Fruit fly (Drosophila melanogaster) whole organism, embryonic: ENCODE measurements around the gene ver.

Experiments
- Abd-B ChIP-seq: fragments of 200-800 bp; sonication (Bioruptor generic); optimal IDR thresholded peaks from 2 replicates; lab custom pipeline; 2018; ENCODE audit warnings: missing biosample characterization, mild to moderate bottlenecking, missing genetic modification characterization, moderate library complexity
- Aef1 ChIP-seq: fragments of 200-800 bp; sonication (Bioruptor generic); IDR thresholded peaks from 3 replicates; pipeline ENCODE4 v1.3.6; 2022; ENCODE audit warnings: missing biosample characterization, missing genetic modification characterization
- Blimp-1 ChIP-seq: fragments of 200-800 bp; sonication (Bioruptor generic); optimal IDR thresholded peaks from 3 replicates; lab custom pipeline; 2018; ENCODE audit warnings: missing biosample characterization, missing genetic modification characterization, mild to moderate bottlenecking, moderate library complexity, missing genetic modification reagents
- CG10267 ChIP-seq: fragments of 200-800 bp; sonication (Bioruptor generic); optimal IDR thresholded peaks from 2 replicates; lab custom pipeline; 2018; ENCODE audit warnings: missing biosample characterization, mild to moderate bottlenecking, missing genetic modification characterization, moderate library complexity
- CG10565 ChIP-seq: fragments of 200-800 bp; sonication (Bioruptor generic); optimal IDR thresholded peaks from 3 replicates; lab custom pipeline; 2016; ENCODE audit warnings: missing biosample characterization, mild to moderate bottlenecking, missing genetic modification characterization
- CG10979 ChIP-seq: fragments of 200-800 bp; sonication (Bioruptor generic); optimal IDR thresholded peaks from 2 replicates; lab custom pipeline; 2018; ENCODE audit warnings: missing biosample characterization, mild to moderate bottlenecking, missing genetic modification characterization, moderate library complexity
- CG11504 ChIP-seq: fragments of 200-800 bp; sonication (Bioruptor generic); optimal IDR thresholded peaks from 3 replicates; lab custom pipeline; 2019; ENCODE audit warnings: missing biosample characterization, mild to moderate bottlenecking, missing genetic modification characterization, moderate library complexity
- CG13424 ChIP-seq: fragments of 200-800 bp; sonication (Bioruptor generic); optimal IDR thresholded peaks from 2 replicates; lab custom pipeline; 2019; ENCODE audit warnings: missing biosample characterization, mild to moderate bottlenecking, missing genetic modification characterization, moderate library complexity
- CG14710 ChIP-seq: fragments of 200-800 bp; sonication (Bioruptor generic); optimal IDR thresholded peaks from 3 replicates; lab custom pipeline; 2019; ENCODE audit warnings: missing biosample characterization, mild to moderate bottlenecking, missing genetic modification characterization, moderate library complexity
- CG1602 ChIP-seq: fragments of 200-800 bp; sonication (Bioruptor generic); optimal IDR thresholded peaks from 3 replicates; lab custom pipeline; 2016; ENCODE audit warnings: missing biosample characterization, missing genetic modification characterization
- CG17361 ChIP-seq: fragments of 200-800 bp; sonication (Bioruptor generic); IDR thresholded peaks from 3 replicates; pipeline ENCODE4 v1.3.6; 2022; ENCODE audit warnings: missing biosample characterization, missing genetic modification characterization
- CG17829 ChIP-seq: fragments of 200-800 bp; optimal IDR thresholded peaks from 2 replicates; lab custom pipeline; 2019; ENCODE audit warnings: missing biosample characterization, mild to moderate bottlenecking, missing genetic modification characterization, moderate library complexity
- CG18262 ChIP-seq: fragments of 200-800 bp; optimal IDR thresholded peaks from 3 replicates; lab custom pipeline; 2019; ENCODE audit warnings: missing biosample characterization, mild to moderate bottlenecking, missing genetic modification characterization, moderate library complexity
- CG18764 ChIP-seq: fragments of 200-800 bp; sonication (Bioruptor generic); optimal IDR thresholded peaks from 3 replicates; lab custom pipeline; 2016; ENCODE audit warnings: missing biosample characterization, missing genetic modification characterization
- CG2678 ChIP-seq: fragments of 200-800 bp; sonication (Bioruptor generic); optimal IDR thresholded peaks from 3 replicates; lab custom pipeline; 2019; ENCODE audit warnings: missing biosample characterization, mild to moderate bottlenecking, missing genetic modification characterization, moderate library complexity
- CG31388 ChIP-seq: fragments of 200-800 bp; sonication (Bioruptor generic); optimal IDR thresholded peaks from 2 replicates; lab custom pipeline; 2016; ENCODE audit warnings: missing biosample characterization, missing genetic modification characterization
- CG33557 ChIP-seq: fragments of 200-800 bp; sonication (Bioruptor generic); optimal IDR thresholded peaks from 2 replicates; lab custom pipeline; 2019; ENCODE audit warnings: missing biosample characterization, mild to moderate bottlenecking, missing genetic modification characterization, moderate library complexity
- CG4424 ChIP-seq: fragments of 200-800 bp; sonication (Bioruptor generic); optimal IDR thresholded peaks from 3 replicates; lab custom pipeline; 2016; ENCODE audit warnings: missing biosample characterization, missing genetic modification characterization
- CG4854 ChIP-seq: fragments of 200-800 bp; sonication (Bioruptor generic); optimal IDR thresholded peaks from 2 replicates; lab custom pipeline; 2016; ENCODE audit warnings: missing biosample characterization, missing genetic modification characterization, inconsistent platforms
- CG7556 ChIP-seq: fragments of 200-800 bp; sonication (Bioruptor generic); optimal IDR thresholded peaks from 2 replicates; lab custom pipeline; 2017; ENCODE audit warnings: missing biosample characterization, mild to moderate bottlenecking, missing genetic modification characterization
- CG7839 ChIP-seq: fragments of 200-800 bp; sonication (Bioruptor generic); optimal IDR thresholded peaks from 3 replicates; lab custom pipeline; 2018; ENCODE audit warnings: missing biosample characterization, mild to moderate bottlenecking, missing genetic modification characterization, moderate library complexity
- D ChIP-seq, 2 experiments: fragments of 200-800 bp in 1 of 2; fragments of >200 bp in 1 of 2; sonication (Bioruptor generic) in 1 of 2; optimal IDR thresholded peaks; 2 replicates in 1 of 2; 3 replicates in 1 of 2; lab custom pipeline; 2017; ENCODE audit warnings: mild to moderate bottlenecking in 1 of 2, missing biosample characterization in 1 of 2, missing genetic modification characterization in 1 of 2, missing genetic modification reagents in 1 of 2
- Doc3 ChIP-seq: fragments of 200-800 bp; sonication (Bioruptor generic); IDR thresholded peaks from 3 replicates; pipeline ENCODE4 v1.3.6; 2022; ENCODE audit warnings: missing biosample characterization, missing genetic modification characterization; ENCODE audit not compliant: partially characterized antibody
- Hr3 ChIP-seq: fragments of 200-800 bp; sonication (Bioruptor generic); optimal IDR thresholded peaks from 3 replicates; lab custom pipeline; 2016; ENCODE audit warnings: missing biosample characterization, missing genetic modification characterization
- Hr39 ChIP-seq: fragments of >200 bp; optimal IDR thresholded peaks from 2 replicates; lab custom pipeline; 2017
- MTF-1 ChIP-seq: fragments of 200-800 bp; sonication (Bioruptor generic); optimal IDR thresholded peaks from 2 replicates; lab custom pipeline; 2018; ENCODE audit warnings: missing biosample characterization, mild to moderate bottlenecking, missing genetic modification characterization, borderline replicate concordance
- Med ChIP-seq: fragments of 200-800 bp; sonication (Bioruptor generic); peaks from one replicate; lab custom pipeline; 2016; ENCODE audit warnings: missing biosample characterization, missing genetic modification characterization, mild to moderate bottlenecking, inconsistent platforms, moderate library complexity
- Nf-YA ChIP-seq: fragments of 200-800 bp; sonication (Bioruptor generic); IDR thresholded peaks from 2 replicates; pipeline ENCODE4 v1.3.6; 2022; ENCODE audit warnings: missing biosample characterization, missing genetic modification characterization
- Oli ChIP-seq: fragments of 200-800 bp; sonication (Bioruptor generic); optimal IDR thresholded peaks from 2 replicates; lab custom pipeline; 2018; ENCODE audit warnings: missing biosample characterization, mild to moderate bottlenecking, missing genetic modification characterization, moderate library complexity
- Sox100B ChIP-seq: fragments of 200-800 bp; sonication (Bioruptor generic); optimal IDR thresholded peaks from 3 replicates; lab custom pipeline; 2018; ENCODE audit warnings: missing biosample characterization, mild to moderate bottlenecking, missing genetic modification characterization
- ac ChIP-seq: fragments of 200-800 bp; sonication (Bioruptor generic); optimal IDR thresholded peaks from 3 replicates; lab custom pipeline; 2017; ENCODE audit warnings: missing biosample characterization, mild to moderate bottlenecking, missing genetic modification characterization
- bcd ChIP-seq: fragments of 200-800 bp; sonication (Bioruptor generic); optimal IDR thresholded peaks from 2 replicates; lab custom pipeline; 2017; ENCODE audit warnings: missing biosample characterization, mild to moderate bottlenecking, missing genetic modification characterization
- bsh ChIP-seq, 2 experiments: fragments of 200-800 bp; sonication (Bioruptor generic); optimal IDR thresholded peaks; 2 replicates each; lab custom pipeline; 2017 to 2018; ENCODE audit warnings: mild to moderate bottlenecking in 2 of 2, missing biosample characterization in 2 of 2, missing genetic modification characterization in 2 of 2, moderate library complexity in 1 of 2
- chn ChIP-seq: fragments of 200-800 bp; sonication (Bioruptor generic); optimal IDR thresholded peaks from 2 replicates; lab custom pipeline; 2016; ENCODE audit warnings: missing biosample characterization, missing genetic modification characterization
- dati ChIP-seq: fragments of 200-800 bp; sonication (Bioruptor generic); IDR thresholded peaks from 2 replicates; pipeline ENCODE4 v1.3.6; 2022; ENCODE audit warnings: missing biosample characterization, missing genetic modification characterization
- dmrt99B ChIP-seq: fragments of 200-800 bp; sonication (Bioruptor generic); optimal IDR thresholded peaks from 2 replicates; lab custom pipeline; 2018; ENCODE audit warnings: missing biosample characterization, mild to moderate bottlenecking, missing genetic modification characterization, moderate library complexity
- gem ChIP-seq: fragments of 200-800 bp; sonication (Bioruptor generic); optimal IDR thresholded peaks from 2 replicates; lab custom pipeline; 2019; ENCODE audit warnings: missing biosample characterization, mild to moderate bottlenecking, missing genetic modification characterization, moderate library complexity
- grau ChIP-seq: fragments of 200-800 bp; optimal IDR thresholded peaks from 3 replicates; lab custom pipeline; 2019; ENCODE audit warnings: missing biosample characterization, mild to moderate bottlenecking, missing genetic modification characterization, moderate library complexity
- gsb ChIP-seq: fragments of 200-800 bp; sonication (Bioruptor generic); IDR thresholded peaks from 2 replicates; pipeline ENCODE4 v1.3.6; 2022; ENCODE audit warnings: missing biosample characterization, missing genetic modification characterization
- lola ChIP-seq, 3 experiments: fragments of >200 bp in 2 of 3; fragments of 200-800 bp in 1 of 3; sonication (Bioruptor generic) in 1 of 3; optimal IDR thresholded peaks; 2 replicates each; lab custom pipeline; 2017 to 2019; ENCODE audit warnings: missing biosample characterization in 3 of 3, missing genetic modification characterization in 3 of 3, mild to moderate bottlenecking in 1 of 3, moderate library complexity in 1 of 3
- nerfin-1 ChIP-seq: fragments of 200-800 bp; sonication (Bioruptor generic); optimal IDR thresholded peaks from 3 replicates; lab custom pipeline; 2019; ENCODE audit warnings: missing biosample characterization, mild to moderate bottlenecking, missing genetic modification characterization, moderate library complexity
- nmo ChIP-seq: fragments of 200-800 bp; sonication (Bioruptor generic); optimal IDR thresholded peaks from 2 replicates; lab custom pipeline; 2018; ENCODE audit warnings: missing biosample characterization, mild to moderate bottlenecking, missing genetic modification characterization, moderate library complexity
- pum ChIP-seq: fragments of 200-800 bp; sonication (Bioruptor generic); optimal IDR thresholded peaks from 2 replicates; lab custom pipeline; 2016; ENCODE audit warnings: missing biosample characterization, missing genetic modification characterization
- row ChIP-seq: fragments of 200-800 bp; sonication (Bioruptor generic); IDR thresholded peaks from 3 replicates; pipeline ENCODE4 v1.3.6; 2022; ENCODE audit warnings: missing biosample characterization, missing genetic modification characterization
- sens ChIP-seq: fragments of 200-800 bp; sonication (Bioruptor generic); peaks from one replicate; lab custom pipeline; 2016; ENCODE audit warnings: missing biosample characterization, missing genetic modification characterization
- sima ChIP-seq: fragments of 200-800 bp; sonication (Bioruptor generic); optimal IDR thresholded peaks from 2 replicates; lab custom pipeline; 2016; ENCODE audit warnings: missing biosample characterization, missing genetic modification characterization
- stwl ChIP-seq: fragments of 200-800 bp; sonication (Bioruptor generic); optimal IDR thresholded peaks from 3 replicates; lab custom pipeline; 2018; ENCODE audit warnings: missing biosample characterization, mild to moderate bottlenecking, missing genetic modification characterization, moderate library complexity
- trh ChIP-seq: fragments of 200-800 bp; sonication (Bioruptor generic); optimal IDR thresholded peaks from 2 replicates; lab custom pipeline; 2016; ENCODE audit warnings: missing biosample characterization, missing genetic modification characterization
- zen2 ChIP-seq: fragments of 200-800 bp; sonication (Bioruptor generic); IDR thresholded peaks from 3 replicates; pipeline ENCODE4 v1.3.6; 2022; ENCODE audit warnings: missing biosample characterization, missing genetic modification characterization; ENCODE audit not compliant: partially characterized antibody

The ver gene

DNA sequence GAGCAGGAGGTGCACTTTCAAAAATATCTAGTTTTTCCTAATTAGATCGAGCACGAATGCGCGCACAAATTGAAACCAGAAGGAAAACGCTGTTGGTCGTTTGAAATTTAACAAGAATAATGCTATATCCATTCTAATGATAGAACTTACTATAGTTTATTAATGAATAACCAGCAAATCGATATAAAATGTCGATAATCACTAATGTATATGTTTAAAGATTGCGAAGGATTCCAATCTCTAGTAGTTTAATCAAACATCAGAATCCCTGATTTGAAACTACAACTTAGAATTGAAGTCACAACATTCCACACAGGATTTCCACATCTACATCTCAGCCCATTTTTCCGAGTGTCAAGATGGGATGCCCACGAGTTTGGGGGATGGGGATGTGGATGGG is 41.6 kb downstream of the ver start (continued):
- TF ChIP-seq CG10979, result peak; percentile 43
- peak; percentile 14 for TF ChIP-seq Oli
- no peak for TF ChIP-seq zen2 (GFP tag; lab: Robert Waterston, UW)
- TF ChIP-seq Med (GFP tag; lab: Kevin White, UChicago), result peak; percentile 4
- TF ChIP-seq bsh (GFP tag; optimal IDR thresholded peaks at IDR 0.05; lab: Kevin White, UChicago), result peak in 1 of 2 experiments; percentile 16
- no peak for TF ChIP-seq CG10267 (tag; lab: Kevin White, UChicago)
- peak; percentile 25 for TF ChIP-seq CG11504 (tag; lab: Kevin White, UChicago)
- TF ChIP-seq stwl (tag; lab: Kevin White, UChicago), result no peak
- TF ChIP-seq CG10565 (GFP tag; lab: Kevin White, UChicago), result no peak
- TF ChIP-seq CG4854 (GFP tag; lab: Kevin White, UChicago), result no peak
- TF ChIP-seq CG1602 (GFP tag; lab: Kevin White, UChicago), result peak; percentile 10
- peak; percentile 22 for TF ChIP-seq CG14710 (tag; lab: Kevin White, UChicago)
- TF ChIP-seq CG17361 (GFP tag; lab: Robert Waterston, UW), result peak; percentile 72
- no peak for TF ChIP-seq CG13424 (tag; lab: Kevin White, UChicago)
- no peak for TF ChIP-seq dati (GFP tag; lab: Robert Waterston, UW)
- no peak for TF ChIP-seq MTF-1 (GFP tag; lab: Kevin White, UChicago)
- peak; percentile 16 for TF ChIP-seq CG33557 (GFP tag; lab: Kevin White, UChicago)
- no peak for TF ChIP-seq Aef1
- TF ChIP-seq grau (tag; lab: Kevin White, UChicago), result peak; percentile 27
- TF ChIP-seq CG18262 (tag; lab: Kevin White, UChicago), result peak; percentile 60
- TF ChIP-seq CG4424 (GFP tag; lab: Kevin White, UChicago), result peak; percentile 13
- no peak for TF ChIP-seq trh (GFP tag; lab: Kevin White, UChicago)
- peak; percentile 40 for TF ChIP-seq CG2678 (tag; lab: Kevin White, UChicago)
- TF ChIP-seq Blimp-1 (GFP tag; lab: Kevin White, UChicago), result peak; percentile 23
- TF ChIP-seq CG31388 (GFP tag; lab: Kevin White, UChicago), result no peak
- no peak for TF ChIP-seq Abd-B
- peak; percentile 35 for TF ChIP-seq gem (tag; lab: Kevin White, UChicago)
- no peak for TF ChIP-seq Hr39 (lab: Kevin White, UChicago)
- 0 out of 3 replicates have a peak, but pooled peaks have one; percentile 6 for TF ChIP-seq row
- no peak for TF ChIP-seq chn
- TF ChIP-seq Nf-YA (GFP tag; lab: Robert Waterston, UW), result no peak
- TF ChIP-seq nmo, result peak; percentile 41
- TF ChIP-seq CG18764, result no peak
- TF ChIP-seq lola (GFP tag; optimal IDR thresholded peaks at IDR 0.05; lab: Kevin White, UChicago), result peak in 1 of 3 experiments; percentile 35
- TF ChIP-seq sima (GFP tag; lab: Kevin White, UChicago), result no peak
- TF ChIP-seq Sox100B (GFP tag; lab: Kevin White, UChicago), result peak; percentile 40
- peak; percentile 27 for TF ChIP-seq CG7839 (tag; lab: Kevin White, UChicago)
- TF ChIP-seq CG7556 (GFP tag; lab: Kevin White, UChicago), result peak; percentile 34
- TF ChIP-seq nerfin-1 (tag; lab: Kevin White, UChicago), result peak; percentile 14
- peak; percentile 22 for TF ChIP-seq bcd (GFP tag; lab: Kevin White, UChicago)
- TF ChIP-seq Hr3 (GFP tag; lab: Kevin White, UChicago), result no peak
- peak; percentile 88 for TF ChIP-seq sens (GFP tag; lab: Kevin White, UChicago)
- TF ChIP-seq gsb (GFP tag; lab: Robert Waterston, UW), result no peak
- TF ChIP-seq CG17829 (tag; lab: Kevin White, UChicago), result peak; percentile 34
- peak; percentile 32 for TF ChIP-seq dmrt99B (tag; lab: Kevin White, UChicago)
- no peak for TF ChIP-seq ac (GFP tag; lab: Kevin White, UChicago)
- TF ChIP-seq pum (GFP tag; lab: Kevin White, UChicago), result no peak
- no peak for TF ChIP-seq D (optimal IDR thresholded peaks at IDR 0.05; lab: Kevin White, UChicago)
- TF ChIP-seq D (GFP tag; optimal IDR thresholded peaks at IDR 0.05; lab: Kevin White, UChicago), result peak; percentile 15
- no peak for TF ChIP-seq Doc3 (GFP tag; lab: Robert Waterston, UW)
